Worm (Caenorhabditis elegans) whole organism, L4 larva: ENCODE results near the gene T01C8.3.

Source experiments
- F10B5.3 ChIP-seq: sonication (generic microtip); optimal IDR thresholded peaks from 2 replicates; lab custom pipeline; 2016; ENCODE audit warnings: mild to moderate bottlenecking, missing genetic modification characterization, missing compliant biosample characterization
- F37D6.2 ChIP-seq: sonication (generic microtip); optimal IDR thresholded peaks from 2 replicates; lab custom pipeline; 2016; ENCODE audit warnings: mild to moderate bottlenecking, missing genetic modification characterization, missing compliant biosample characterization
- R02D3.7 ChIP-seq: fragments of 150-350 bp; sonication (generic microtip); optimal IDR thresholded peaks from 3 replicates; lab custom pipeline; 2014; ENCODE audit warnings: missing biosample characterization, missing genetic modification characterization
- T20F7.1 ChIP-seq: fragments of 200-800 bp; sonication (Bioruptor generic); optimal IDR thresholded peaks from 2 replicates; lab custom pipeline; 2018; ENCODE audit warnings: mild to moderate bottlenecking, missing genetic modification characterization, missing compliant biosample characterization
- aha-1 ChIP-seq: fragments of 150-350 bp; peaks from one replicate; lab custom pipeline; 2014; ENCODE audit warnings: missing biosample characterization, missing genetic modification characterization
- aly-2 ChIP-seq: sonication (generic microtip); optimal IDR thresholded peaks from 2 replicates; lab custom pipeline; 2018; ENCODE audit warnings: missing biosample characterization, missing genetic modification characterization
- ceh-28 ChIP-seq: fragments of 150-350 bp; optimal IDR thresholded peaks from 2 replicates; lab custom pipeline; 2014; ENCODE audit warnings: missing biosample characterization, missing genetic modification reagents, missing genetic modification characterization
- ces-1 ChIP-seq: fragments of 150-350 bp; sonication (generic microtip); optimal IDR thresholded peaks from 4 replicates; lab custom pipeline; 2014; ENCODE audit warnings: missing biosample characterization, missing genetic modification reagents, missing genetic modification characterization
- cey-2 ChIP-seq: sonication (generic microtip); optimal IDR thresholded peaks from 3 replicates; lab custom pipeline; 2017; ENCODE audit warnings: missing genetic modification characterization, mild to moderate bottlenecking, missing compliant biosample characterization, antibody characterized with exemption, borderline replicate concordance; ENCODE audit not compliant: insufficient read depth
- ctbp-1 ChIP-seq: fragments of 200-800 bp; sonication (Bioruptor generic); IDR thresholded peaks from 2 replicates; pipeline ENCODE4 v1.3.6; 2022; ENCODE audit warnings: missing genetic modification reagents, missing genetic modification characterization, missing compliant biosample characterization
- daf-16 ChIP-seq, 3 experiments: sonication (generic microtip); optimal IDR thresholded peaks; 2 replicates each; lab custom pipeline; 2016 to 2017; ENCODE audit warnings: missing genetic modification characterization in 3 of 3, missing genetic modification reagents in 3 of 3, mild to moderate bottlenecking in 2 of 3, missing compliant biosample characterization in 2 of 3, missing biosample characterization in 1 of 3, moderate library complexity in 1 of 3
- dmd-6 ChIP-seq: fragments of 200-800 bp; sonication (Bioruptor generic); IDR thresholded peaks from 2 replicates; pipeline ENCODE4 v1.3.6; 2022; ENCODE audit warnings: missing genetic modification reagents, missing genetic modification characterization, missing compliant biosample characterization
- duxl-1 ChIP-seq: sonication (generic microtip); optimal IDR thresholded peaks from 2 replicates; lab custom pipeline; 2016; ENCODE audit warnings: mild to moderate bottlenecking, missing genetic modification characterization, moderate library complexity, missing compliant biosample characterization; ENCODE audit not compliant: poor library complexity
- dve-1 ChIP-seq: sonication (generic microtip); optimal IDR thresholded peaks from 2 replicates; lab custom pipeline; 2017; ENCODE audit warnings: antibody characterized with exemption, mild to moderate bottlenecking, missing genetic modification characterization, missing compliant biosample characterization; ENCODE audit not compliant: insufficient read depth
- egl-27 ChIP-seq: sonication (generic microtip); optimal IDR thresholded peaks from 3 replicates; lab custom pipeline; 2017; ENCODE audit warnings: missing biosample characterization, missing genetic modification reagents, missing genetic modification characterization
- hif-1 ChIP-seq, 2 experiments: sonication (generic microtip); optimal IDR thresholded peaks; 2 replicates each; lab custom pipeline; 2016 to 2017; ENCODE audit warnings: missing compliant biosample characterization in 2 of 2, missing genetic modification characterization in 2 of 2, missing genetic modification reagents in 2 of 2, missing genotype in 2 of 2, mild to moderate bottlenecking in 1 of 2
- hlh-30 ChIP-seq: sonication (generic microtip); optimal IDR thresholded peaks from 2 replicates; lab custom pipeline; 2017; ENCODE audit warnings: antibody characterized with exemption, mild to moderate bottlenecking, missing genetic modification characterization, missing compliant biosample characterization; ENCODE audit not compliant: insufficient read depth
- hmg-1.1 ChIP-seq: fragments of 200-800 bp; sonication (Bioruptor generic); IDR thresholded peaks from 2 replicates; pipeline ENCODE4 v1.3.6; 2022; ENCODE audit warnings: missing genetic modification reagents, missing genetic modification characterization, missing compliant biosample characterization
- lin-1 ChIP-seq: fragments of 200-800 bp; sonication (Bioruptor generic); IDR thresholded peaks from 2 replicates; pipeline ENCODE4 v1.3.6; 2022; ENCODE audit warnings: missing genetic modification reagents, missing genetic modification characterization, missing compliant biosample characterization
- lin-29 ChIP-seq: fragments of 200-800 bp; sonication (Bioruptor generic); IDR thresholded peaks from 2 replicates; pipeline ENCODE4 v1.3.6; 2022; ENCODE audit warnings: missing genetic modification reagents, missing genetic modification characterization, missing compliant biosample characterization
- lir-3 ChIP-seq: sonication (generic microtip); optimal IDR thresholded peaks from 2 replicates; lab custom pipeline; 2016; ENCODE audit warnings: mild to moderate bottlenecking, missing genetic modification characterization, missing compliant biosample characterization
- lsy-2 ChIP-seq, 2 experiments: fragments of 150-350 bp in 1 of 2; sonication (generic microtip) in 1 of 2; optimal IDR thresholded peaks; 2 replicates each; lab custom pipeline; 2014 to 2017; ENCODE audit warnings: missing biosample characterization in 2 of 2, missing genetic modification characterization in 2 of 2
- mdl-1 ChIP-seq, 2 experiments: fragments of 150-350 bp in 1 of 2; sonication (generic microtip) in 1 of 2; optimal IDR thresholded peaks; 2 replicates each; lab custom pipeline; 2014 to 2017; ENCODE audit warnings: missing biosample characterization in 2 of 2, missing genetic modification characterization in 2 of 2
- nhr-10 ChIP-seq: fragments of 150-350 bp; optimal IDR thresholded peaks from 2 replicates; lab custom pipeline; 2014; ENCODE audit warnings: missing biosample characterization, missing genetic modification characterization
- nhr-102 ChIP-seq: sonication (generic microtip); optimal IDR thresholded peaks from 2 replicates; lab custom pipeline; 2016; ENCODE audit warnings: mild to moderate bottlenecking, missing genetic modification characterization, moderate library complexity, missing compliant biosample characterization
- nhr-11 ChIP-seq: fragments of 150-350 bp; optimal IDR thresholded peaks from 2 replicates; lab custom pipeline; 2014; ENCODE audit warnings: missing biosample characterization, missing genetic modification characterization
- nhr-41 ChIP-seq: fragments of 200-800 bp; sonication (Bioruptor generic); IDR thresholded peaks from 2 replicates; pipeline ENCODE4 v1.3.6; 2022; ENCODE audit warnings: missing genetic modification reagents, missing genetic modification characterization, missing compliant biosample characterization
- nhr-48 ChIP-seq: sonication (generic microtip); optimal IDR thresholded peaks from 2 replicates; lab custom pipeline; 2016; ENCODE audit warnings: mild to moderate bottlenecking, missing genetic modification characterization, missing compliant biosample characterization
- pha-4 ChIP-seq, 2 experiments: fragments of 150-350 bp in 1 of 2; fragments of 200-800 bp in 1 of 2; sonication (Bioruptor generic) in 1 of 2; IDR thresholded peaks in 1 of 2; optimal IDR thresholded peaks in 1 of 2; 2 replicates each; pipeline versions ENCODE4 v1.3.6 to Lab custom; 2014 to 2022; ENCODE audit warnings: missing genetic modification characterization in 2 of 2, missing genetic modification reagents in 2 of 2, missing biosample characterization in 1 of 2, missing compliant biosample characterization in 1 of 2
- rbr-2 ChIP-seq: sonication (generic microtip); optimal IDR thresholded peaks from 2 replicates; lab custom pipeline; 2016; ENCODE audit warnings: missing genotype, missing genetic modification characterization, missing compliant biosample characterization
- snpc-4 ChIP-seq: fragments of 150-350 bp; optimal IDR thresholded peaks from 2 replicates; lab custom pipeline; 2014; ENCODE audit warnings: missing biosample characterization, missing genetic modification characterization
- spr-1 ChIP-seq: sonication (generic microtip); optimal IDR thresholded peaks from 2 replicates; lab custom pipeline; 2016; ENCODE audit warnings: mild to moderate bottlenecking, missing genetic modification characterization, missing compliant biosample characterization
- tag-97 ChIP-seq: fragments of 200-800 bp; sonication (Bioruptor generic); IDR thresholded peaks from 2 replicates; pipeline ENCODE4 v1.3.6; 2022; ENCODE audit warnings: missing genetic modification characterization, missing compliant biosample characterization
- unc-39 ChIP-seq: sonication (generic microtip); optimal IDR thresholded peaks from 2 replicates; lab custom pipeline; 2017; ENCODE audit warnings: missing biosample characterization, missing genetic modification characterization
- unc-62 ChIP-seq, 3 experiments: fragments of 150-350 bp in 1 of 3; sonication (generic microtip); optimal IDR thresholded peaks in 2 of 3; peaks in 1 of 3; 1 replicate in 1 of 3; 2 replicates in 2 of 3; lab custom pipeline; 2014 to 2017; ENCODE audit warnings: missing biosample characterization in 3 of 3, missing genetic modification characterization in 3 of 3, missing genetic modification reagents in 3 of 3, missing genotype in 1 of 3
- zip-2 ChIP-seq: fragments of 150-350 bp; optimal IDR thresholded peaks from 2 replicates; lab custom pipeline; 2014; ENCODE audit warnings: missing biosample characterization, missing genetic modification characterization
- ztf-7 ChIP-seq: fragments of 150-350 bp; optimal IDR thresholded peaks from 2 replicates; lab custom pipeline; 2014; ENCODE audit warnings: missing biosample characterization, missing genetic modification characterization

The T01C8.3 gene

ce11 chrX:16737478-16737877 is 45.5 kb downstream of the T01C8.3 start:
- peak in 1 of 2 experiments; percentile 31 for TF ChIP-seq mdl-1 (tag; optimal IDR thresholded peaks at IDR 0.05; lab: Kevin White, UChicago)
- 0 out of 2 replicates have a peak, but pooled peaks have one; percentile 13 for TF ChIP-seq ctbp-1
- peak; percentile 36; the same call in 1 of the 2 replicates for TF ChIP-seq hmg-1.1 (GFP tag; lab: Robert Waterston, UW)
- peak; percentile 61 for TF ChIP-seq hlh-30 (tag; lab: Kevin White, UChicago)
- no peak for TF ChIP-seq spr-1 (tag; lab: Kevin White, UChicago)

- no peak for TF ChIP-seq nhr-48 (tag; lab: Kevin White, UChicago)
- TF ChIP-seq aha-1, result peak; percentile 64
- TF ChIP-seq lin-1 (GFP tag; lab: Robert Waterston, UW), result no peak
- no peak for TF ChIP-seq pha-4 (GFP tag; IDR thresholded peaks at IDR 0.05; lab: Robert Waterston, UW)
- no peak for TF ChIP-seq pha-4 (tag; optimal IDR thresholded peaks at IDR 0.05; lab: Kevin White, UChicago)
- peak; percentile 2 for TF ChIP-seq dve-1 (tag; lab: Kevin White, UChicago)
- TF ChIP-seq mdl-1 (tag; optimal IDR thresholded peaks at IDR 0.05; lab: Kevin White, UChicago), result peak in 1 of 2 experiments; percentile 32
- TF ChIP-seq ztf-7 (tag; lab: Kevin White, UChicago), result no peak
- no peak for TF ChIP-seq ces-1 (GFP tag; lab: Kevin White, UChicago)
- TF ChIP-seq cey-2 (tag; lab: Kevin White, UChicago), result no peak
- TF ChIP-seq F10B5.3 (tag; lab: Kevin White, UChicago), result no peak
- TF ChIP-seq lin-29 (GFP tag; lab: Robert Waterston, UW), result no peak
- no peak for TF ChIP-seq tag-97 (GFP tag; lab: Robert Waterston, UW)
- peak in 1 of 2 experiments; percentile 10 for TF ChIP-seq hif-1 (tag; optimal IDR thresholded peaks at IDR 0.05; lab: Kevin White, UChicago)
- TF ChIP-seq hmg-1.1 (GFP tag; lab: Robert Waterston, UW), result no peak
- TF ChIP-seq nhr-11 (tag; lab: Kevin White, UChicago), result no peak
- no peak for TF ChIP-seq T20F7.1
- peak in 1 of 2 experiments; percentile 3 for TF ChIP-seq lsy-2 (tag; optimal IDR thresholded peaks at IDR 0.05; lab: Kevin White, UChicago)
- no peak for TF ChIP-seq snpc-4 (tag; lab: Kevin White, UChicago)
- no peak for TF ChIP-seq nhr-102 (tag; lab: Kevin White, UChicago)
- TF ChIP-seq unc-39 (tag; lab: Kevin White, UChicago), result no peak
- no peak for TF ChIP-seq aly-2 (tag; lab: Kevin White, UChicago)
- peak; percentile 53 for TF ChIP-seq dmd-6 (GFP tag; lab: Robert Waterston, UW)
Measured at ce11 chrX:16734970-16735369, 48.0 kb downstream of the T01C8.3 start.

- TF ChIP-seq R02D3.7 (tag; lab: Kevin White, UChicago) (no peak), rbr-2 (tag; lab: Kevin White, UChicago) (no peak), ctbp-1 (no peak), zip-2 (tag; lab: Kevin White, UChicago) (no peak), F37D6.2 (tag; lab: Kevin White, UChicago) (no peak), nhr-41 (GFP tag; lab: Robert Waterston, UW) (no peak), ceh-28 (tag; lab: Kevin White, UChicago) (peak; percentile 22), lir-3 (tag; lab: Kevin White, UChicago) (no peak), cey-2 (tag; lab: Kevin White, UChicago) (no peak), daf-16 (GFP tag; optimal IDR thresholded peaks at IDR 0.05; lab: Kevin White, UChicago) (no peak), daf-16 (tag; optimal IDR thresholded peaks at IDR 0.05; lab: Kevin White, UChicago) (no peak), hlh-30 (tag; lab: Kevin White, UChicago) (no peak), unc-62 (GFP tag; optimal IDR thresholded peaks at IDR 0.05 in 1 of 2; lab: Kevin White, UChicago) (peak in 1 of 2 experiments; percentile 84), unc-62 (tag; optimal IDR thresholded peaks at IDR 0.05; lab: Kevin White, UChicago) (no peak), pha-4 (GFP tag; IDR thresholded peaks at IDR 0.05; lab: Robert Waterston, UW) (no peak), pha-4 (tag; optimal IDR thresholded peaks at IDR 0.05; lab: Kevin White, UChicago) (peak; percentile 70), nhr-10 (tag; lab: Kevin White, UChicago) (no peak), egl-27 (tag; lab: Kevin White, UChicago) (no peak), duxl-1 (no peak), dve-1 (tag; lab: Kevin White, UChicago) (no peak)
Measured at ce11 chrX:16733411-16733810, 49.6 kb downstream of the T01C8.3 start.
